Fruit fly (Drosophila melanogaster): ENCODE data around the gene Creld.

DNA sequence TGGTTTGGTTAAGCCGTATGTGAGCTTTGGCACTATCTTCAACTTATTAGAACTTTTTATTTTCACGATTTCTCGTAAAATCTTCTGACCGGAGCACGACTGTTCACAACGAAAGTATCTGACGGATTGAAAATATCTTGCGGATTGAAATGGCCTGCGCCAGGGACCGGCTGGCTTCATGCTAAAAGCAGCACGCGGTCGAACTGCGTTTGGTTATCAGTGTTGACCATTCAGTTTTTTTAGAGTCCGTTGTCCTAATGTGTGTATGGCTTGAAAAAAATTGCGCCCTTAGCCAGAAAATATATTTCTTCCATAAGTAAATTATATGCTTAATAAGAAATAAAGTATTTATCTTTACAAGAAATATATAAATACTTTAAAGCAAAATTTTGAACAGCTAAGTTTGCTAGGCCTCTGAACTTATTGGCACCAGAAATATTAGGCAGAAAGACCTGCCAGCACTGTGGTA, 14.9 kb upstream of the Creld start, which contains the start of gene net:
- TF ChIP-seq Dll (optimal IDR thresholded peaks at IDR 0.05) (no peak), psq (optimal IDR thresholded peaks at IDR 0.05) (no peak), pan (optimal IDR thresholded peaks at IDR 0.05) (no peak), usp (GFP tag; optimal IDR thresholded peaks at IDR 0.05) (no peak)

All from whole organism.